Worm (Caenorhabditis elegans) whole organism, L1 larva: ENCODE measurements around the gene ceh-19.

Source experiments
- alr-1 ChIP-seq: fragments of 200-800 bp; sonication (Bioruptor generic); optimal IDR thresholded peaks from 2 replicates; lab custom pipeline; 2018; ENCODE audit warnings: borderline replicate concordance, mild to moderate bottlenecking, missing genetic modification characterization, missing compliant biosample characterization
- ceh-82 ChIP-seq, 3 experiments: fragments of 150-350 bp in 1 of 3; sonication (generic microtip) in 2 of 3; optimal IDR thresholded peaks; 2 replicates each; lab custom pipeline; 2014 to 2017; ENCODE audit warnings: missing biosample characterization in 3 of 3, missing genetic modification characterization in 3 of 3
- dsc-1 ChIP-seq: sonication (generic microtip); optimal IDR thresholded peaks from 2 replicates; lab custom pipeline; 2016; ENCODE audit warnings: mild to moderate bottlenecking, missing genetic modification characterization, missing compliant biosample characterization
- efl-1 ChIP-seq, 4 experiments: fragments of 150-350 bp; optimal IDR thresholded peaks in 3 of 4; peaks in 1 of 4; 1 replicate in 1 of 4; 2 replicates in 3 of 4; lab custom pipeline; 2014; ENCODE audit warnings: missing biosample characterization in 2 of 4, missing genetic modification characterization in 2 of 4, missing genetic modification reagents in 2 of 4
- egl-27 ChIP-seq, 2 experiments: fragments of 150-350 bp in 1 of 2; sonication (generic microtip); optimal IDR thresholded peaks; 3 replicates each; lab custom pipeline; 2017 to 2018; ENCODE audit warnings: missing biosample characterization in 2 of 2, missing genetic modification characterization in 2 of 2, missing genetic modification reagents in 2 of 2
- lsy-2 ChIP-seq, 2 experiments: fragments of 150-350 bp; optimal IDR thresholded peaks; 2 replicates each; lab custom pipeline; 2014; ENCODE audit warnings: missing biosample characterization in 2 of 2, missing genetic modification characterization in 2 of 2
- nhr-237 ChIP-seq: fragments of 150-350 bp; optimal IDR thresholded peaks from 2 replicates; lab custom pipeline; 2014; ENCODE audit warnings: missing biosample characterization, missing genetic modification characterization
- skn-1 ChIP-seq: fragments of 150-350 bp; optimal IDR thresholded peaks from 2 replicates; lab custom pipeline; 2014; ENCODE audit warnings: missing biosample characterization, missing genetic modification characterization
- tbx-2 ChIP-seq: sonication (generic microtip); optimal IDR thresholded peaks from 2 replicates; lab custom pipeline; 2016; ENCODE audit warnings: missing genetic modification characterization, missing compliant biosample characterization
- unc-30 ChIP-seq: sonication (generic microtip); optimal IDR thresholded peaks from 2 replicates; lab custom pipeline; 2017; ENCODE audit warnings: missing biosample characterization, missing genetic modification characterization
- zag-1 ChIP-seq: fragments of 150-350 bp; optimal IDR thresholded peaks from 2 replicates; lab custom pipeline; 2014; ENCODE audit warnings: missing biosample characterization, missing genetic modification characterization
- ztf-4 ChIP-seq: fragments of 150-350 bp; optimal IDR thresholded peaks from 2 replicates; lab custom pipeline; 2014; ENCODE audit warnings: missing biosample characterization, missing genetic modification characterization

ce11 chrIV:7988385-7988784 is 32.6 kb upstream of the ceh-19 start, which contains the start of gene col-115:
- TF ChIP-seq egl-27 (tag; optimal IDR thresholded peaks at IDR 0.05; lab: Kevin White, UChicago) (no peak), tbx-2 (no peak), lsy-2 (tag; optimal IDR thresholded peaks at IDR 0.05; lab: Kevin White, UChicago) (no peak), ztf-4 (tag; lab: Kevin White, UChicago) (no peak), unc-30 (tag; lab: Kevin White, UChicago) (no peak), skn-1 (tag; lab: Kevin White, UChicago) (no peak), ceh-82 (tag; optimal IDR thresholded peaks at IDR 0.05; lab: Kevin White, UChicago) (no peak), efl-1 (optimal IDR thresholded peaks at IDR 0.05; lab: Kevin White, UChicago) (no peak), efl-1 (GFP tag; optimal IDR thresholded peaks at IDR 0.05 in 1 of 2; lab: Kevin White, UChicago) (no peak), alr-1 (tag; lab: Kevin White, UChicago) (no peak), nhr-237 (tag; lab: Kevin White, UChicago) (no peak), dsc-1 (no peak), zag-1 (tag; lab: Kevin White, UChicago) (no peak)
